Fruit fly (Drosophila melanogaster) whole organism, embryonic: ENCODE data around the gene CG13239.
A peak's percentile ranks its signal among the peaks of the same experiment; 100 is the strongest.

Experiments
- CG10321 ChIP-seq: fragments of 200-800 bp; sonication (Bioruptor generic); IDR thresholded peaks from 2 replicates; pipeline ENCODE4 v1.3.6; 2022; ENCODE audit warnings: missing biosample characterization, missing genetic modification characterization
- CG11093 ChIP-seq: fragments of 200-800 bp; sonication (Bioruptor generic); IDR thresholded peaks from 3 replicates; pipeline ENCODE4 v1.3.6; 2022; ENCODE audit warnings: missing biosample characterization, missing genetic modification characterization
- CG11504 ChIP-seq: fragments of 200-800 bp; sonication (Bioruptor generic); optimal IDR thresholded peaks from 3 replicates; lab custom pipeline; 2019; ENCODE audit warnings: missing biosample characterization, mild to moderate bottlenecking, missing genetic modification characterization, moderate library complexity
- CG11560 ChIP-seq: fragments of 200-800 bp; sonication (Bioruptor generic); IDR thresholded peaks from 3 replicates; pipeline ENCODE4 v1.3.6; 2022; ENCODE audit warnings: missing biosample characterization, missing genetic modification characterization
- CG12155 ChIP-seq: fragments of 200-800 bp; sonication (Bioruptor generic); optimal IDR thresholded peaks from 3 replicates; lab custom pipeline; 2016; ENCODE audit warnings: missing biosample characterization, missing genetic modification characterization
- CG12219 ChIP-seq: fragments of 200-800 bp; sonication (Bioruptor generic); optimal IDR thresholded peaks from 3 replicates; lab custom pipeline; 2018; ENCODE audit warnings: missing biosample characterization, mild to moderate bottlenecking, missing genetic modification characterization
- CG15696 ChIP-seq: fragments of 200-800 bp; sonication (Bioruptor generic); optimal IDR thresholded peaks from 2 replicates; lab custom pipeline; 2019; ENCODE audit warnings: missing biosample characterization, mild to moderate bottlenecking, missing genetic modification characterization, moderate library complexity
- CG17328 ChIP-seq: fragments of 200-800 bp; sonication (Bioruptor generic); IDR thresholded peaks from 2 replicates; pipeline ENCODE4 v1.3.6; 2022; ENCODE audit warnings: missing biosample characterization, missing genetic modification characterization
- CG17385 ChIP-seq: fragments of 200-800 bp; sonication (Bioruptor generic); optimal IDR thresholded peaks from 3 replicates; lab custom pipeline; 2018; ENCODE audit warnings: missing biosample characterization, mild to moderate bottlenecking, missing genetic modification characterization
- CG17829 ChIP-seq: fragments of 200-800 bp; optimal IDR thresholded peaks from 2 replicates; lab custom pipeline; 2019; ENCODE audit warnings: missing biosample characterization, mild to moderate bottlenecking, missing genetic modification characterization, moderate library complexity
- CG31365 ChIP-seq: fragments of 200-800 bp; sonication (Bioruptor generic); optimal IDR thresholded peaks from 2 replicates; lab custom pipeline; 2018; ENCODE audit warnings: missing biosample characterization, mild to moderate bottlenecking, missing genetic modification characterization
- CG4730 ChIP-seq: fragments of 200-800 bp; sonication (Bioruptor generic); IDR thresholded peaks from 2 replicates; pipeline ENCODE4 v1.3.6; 2022; ENCODE audit warnings: missing biosample characterization, missing genetic modification characterization
- CG6254 ChIP-seq: fragments of 200-800 bp; sonication (Bioruptor generic); optimal IDR thresholded peaks from 3 replicates; lab custom pipeline; 2017; ENCODE audit warnings: mild to moderate bottlenecking, missing biosample characterization, missing genetic modification reagents, missing genetic modification characterization
- CG6854 ChIP-seq: fragments of 200-800 bp; sonication (Bioruptor generic); optimal IDR thresholded peaks from 3 replicates; lab custom pipeline; 2017; ENCODE audit warnings: missing biosample characterization, mild to moderate bottlenecking, missing genetic modification characterization
- CG9437 ChIP-seq: fragments of 200-800 bp; sonication (Bioruptor generic); optimal IDR thresholded peaks from 2 replicates; lab custom pipeline; 2018; ENCODE audit warnings: missing biosample characterization, mild to moderate bottlenecking, missing genetic modification characterization
- CG9609 ChIP-seq: fragments of 200-800 bp; sonication (Bioruptor generic); optimal IDR thresholded peaks from 3 replicates; lab custom pipeline; 2016; ENCODE audit warnings: missing biosample characterization, missing genetic modification characterization
- CG9876 ChIP-seq: fragments of 200-800 bp; sonication (Bioruptor generic); optimal IDR thresholded peaks from 2 replicates; lab custom pipeline; 2016; ENCODE audit warnings: missing biosample characterization, missing genetic modification characterization
- CHES-1-like ChIP-seq: fragments of 200-800 bp; sonication (Bioruptor generic); optimal IDR thresholded peaks from 2 replicates; lab custom pipeline; 2016; ENCODE audit warnings: missing biosample characterization, missing genetic modification characterization
- Dbx ChIP-seq: fragments of 200-800 bp; sonication (Bioruptor generic); IDR thresholded peaks from 3 replicates; pipeline ENCODE4 v1.3.6; 2022; ENCODE audit warnings: missing biosample characterization, missing genetic modification characterization
- HLH3B ChIP-seq: fragments of 200-800 bp; sonication (Bioruptor generic); IDR thresholded peaks from 2 replicates; pipeline ENCODE4 v1.3.6; 2022; ENCODE audit warnings: missing biosample characterization, missing genetic modification characterization
- HLH4C ChIP-seq: fragments of 200-800 bp; sonication (Bioruptor generic); IDR thresholded peaks from 3 replicates; pipeline ENCODE4 v1.3.6; 2022; ENCODE audit warnings: missing biosample characterization, missing genetic modification characterization; ENCODE audit not compliant: partially characterized antibody
- Hand ChIP-seq: fragments of 200-800 bp; sonication (Bioruptor generic); optimal IDR thresholded peaks from 2 replicates; lab custom pipeline; 2017; ENCODE audit warnings: mild to moderate bottlenecking, missing biosample characterization, missing genetic modification reagents, missing genetic modification characterization
- Hr51 ChIP-seq, 2 experiments: fragments of 200-800 bp; sonication (Bioruptor generic); optimal IDR thresholded peaks; 2 replicates in 1 of 2; 3 replicates in 1 of 2; lab custom pipeline; 2016 to 2018; ENCODE audit warnings: missing biosample characterization in 2 of 2, missing genetic modification characterization in 2 of 2, mild to moderate bottlenecking in 1 of 2, moderate library complexity in 1 of 2
- Hr78 ChIP-seq, 2 experiments: fragments of 200-800 bp in 1 of 2; fragments of >200 bp in 1 of 2; sonication (Bioruptor generic) in 1 of 2; optimal IDR thresholded peaks; 2 replicates each; lab custom pipeline; 2017 to 2019; ENCODE audit warnings: missing biosample characterization in 2 of 2, missing genetic modification characterization in 2 of 2, mild to moderate bottlenecking in 1 of 2, moderate library complexity in 1 of 2
- Mad ChIP-seq: fragments of 200-800 bp; sonication (Bioruptor generic); optimal IDR thresholded peaks from 2 replicates; lab custom pipeline; 2016; ENCODE audit warnings: missing biosample characterization, missing genetic modification characterization
- Ravus ChIP-seq: fragments of 200-800 bp; sonication (Bioruptor generic); IDR thresholded peaks from 2 replicates; pipeline ENCODE4 v1.3.6; 2022; ENCODE audit warnings: missing biosample characterization, missing genetic modification characterization
- Scr ChIP-seq: fragments of 200-800 bp; sonication (Bioruptor generic); IDR thresholded peaks from 2 replicates; pipeline ENCODE4 v1.3.6; 2022; ENCODE audit warnings: missing biosample characterization, missing genetic modification characterization; ENCODE audit not compliant: partially characterized antibody
- Tbp ChIP-seq: fragments of >200 bp; optimal IDR thresholded peaks from 2 replicates; lab custom pipeline; 2018; ENCODE audit warnings: missing biosample characterization, missing genetic modification characterization
- Vsx1 ChIP-seq: fragments of 200-800 bp; sonication (Bioruptor generic); optimal IDR thresholded peaks from 2 replicates; lab custom pipeline; 2017; ENCODE audit warnings: missing biosample characterization, mild to moderate bottlenecking, missing genetic modification characterization, missing genetic modification reagents
- cad ChIP-seq: fragments of >200 bp; optimal IDR thresholded peaks from 2 replicates; lab custom pipeline; 2017; ENCODE audit warnings: missing biosample characterization, missing genetic modification characterization
- disco-r ChIP-seq: fragments of 200-800 bp; sonication (Bioruptor generic); optimal IDR thresholded peaks from 2 replicates; lab custom pipeline; 2016; ENCODE audit warnings: missing biosample characterization, missing genetic modification characterization
- dpn ChIP-seq, 2 experiments: fragments of 200-800 bp; sonication (Bioruptor generic); optimal IDR thresholded peaks; 3 replicates each; lab custom pipeline; 2016; ENCODE audit warnings: missing biosample characterization in 2 of 2, missing genetic modification characterization in 2 of 2
- ewg ChIP-seq: fragments of 200-800 bp; sonication (Bioruptor generic); optimal IDR thresholded peaks from 3 replicates; lab custom pipeline; 2017; ENCODE audit warnings: mild to moderate bottlenecking, missing biosample characterization, missing genetic modification reagents, missing genetic modification characterization
- fd102C ChIP-seq: fragments of 200-800 bp; sonication (Bioruptor generic); optimal IDR thresholded peaks from 2 replicates; lab custom pipeline; 2018; ENCODE audit warnings: missing biosample characterization, mild to moderate bottlenecking, missing genetic modification characterization, moderate library complexity
- gem ChIP-seq: fragments of 200-800 bp; sonication (Bioruptor generic); optimal IDR thresholded peaks from 2 replicates; lab custom pipeline; 2019; ENCODE audit warnings: missing biosample characterization, mild to moderate bottlenecking, missing genetic modification characterization, moderate library complexity
- jumu ChIP-seq: fragments of 200-800 bp; sonication (Bioruptor generic); optimal IDR thresholded peaks from 3 replicates; lab custom pipeline; 2016; ENCODE audit warnings: missing biosample characterization, missing genetic modification characterization
- mam ChIP-seq: fragments of 200-800 bp; sonication (Bioruptor generic); optimal IDR thresholded peaks from 3 replicates; lab custom pipeline; 2016; ENCODE audit warnings: missing biosample characterization, missing genetic modification characterization
- nom ChIP-seq: fragments of 200-800 bp; sonication (Bioruptor generic); optimal IDR thresholded peaks from 2 replicates; lab custom pipeline; 2017; ENCODE audit warnings: missing biosample characterization, missing genetic modification characterization, mild to moderate bottlenecking, moderate library complexity, missing genetic modification reagents
- odd ChIP-seq: fragments of 200-800 bp; sonication (Bioruptor generic); optimal IDR thresholded peaks from 2 replicates; lab custom pipeline; 2017; ENCODE audit warnings: missing biosample characterization, mild to moderate bottlenecking, missing genetic modification characterization
- prd ChIP-seq, 3 experiments: fragments of >200 bp in 2 of 3; fragments of 200-800 bp in 1 of 3; sonication (Bioruptor generic) in 1 of 3; optimal IDR thresholded peaks in 2 of 3; IDR thresholded peaks in 1 of 3; 2 replicates in 2 of 3; 3 replicates in 1 of 3; pipeline versions ENCODE4 v1.3.6 to Lab custom; 2017 to 2022; ENCODE audit warnings: missing biosample characterization in 1 of 3, missing genetic modification characterization in 1 of 3
- psq ChIP-seq: fragments of 200-800 bp; sonication (Bioruptor generic); optimal IDR thresholded peaks from 2 replicates; lab custom pipeline; 2017; ENCODE audit warnings: missing biosample characterization, missing genetic modification characterization
- run ChIP-seq: fragments of 200-800 bp; sonication (Bioruptor generic); optimal IDR thresholded peaks from 3 replicates; lab custom pipeline; 2018; ENCODE audit warnings: missing biosample characterization, mild to moderate bottlenecking, missing genetic modification characterization
- seq ChIP-seq: fragments of 200-800 bp; sonication (Bioruptor generic); IDR thresholded peaks from 2 replicates; pipeline ENCODE4 v1.3.6; 2022; ENCODE audit warnings: missing biosample characterization, missing genetic modification characterization
- shn ChIP-seq: fragments of 200-800 bp; sonication (Bioruptor generic); optimal IDR thresholded peaks from 3 replicates; lab custom pipeline; 2016; ENCODE audit warnings: missing biosample characterization, missing genetic modification characterization
- slp2 ChIP-seq: fragments of 200-800 bp; sonication (Bioruptor generic); optimal IDR thresholded peaks from 2 replicates; lab custom pipeline; 2016; ENCODE audit warnings: missing biosample characterization, missing genetic modification characterization
- sna ChIP-seq: fragments of 200-800 bp; sonication (Bioruptor generic); IDR thresholded peaks from 2 replicates; pipeline ENCODE4 v1.3.6; 2022; ENCODE audit warnings: missing biosample characterization, missing genetic modification characterization; ENCODE audit not compliant: partially characterized antibody
- trh ChIP-seq: fragments of 200-800 bp; sonication (Bioruptor generic); optimal IDR thresholded peaks from 2 replicates; lab custom pipeline; 2016; ENCODE audit warnings: missing biosample characterization, missing genetic modification characterization
- vnd ChIP-seq: fragments of 200-800 bp; sonication (Bioruptor generic); IDR thresholded peaks from 3 replicates; pipeline ENCODE4 v1.3.6; 2022; ENCODE audit warnings: missing biosample characterization, missing genetic modification characterization; ENCODE audit not compliant: partially characterized antibody
- z ChIP-seq: fragments of 200-800 bp; sonication (Bioruptor generic); IDR thresholded peaks from 3 replicates; pipeline ENCODE4 v1.3.6; 2022; ENCODE audit warnings: missing biosample characterization, missing genetic modification characterization
- zfh2 ChIP-seq: fragments of 200-800 bp; sonication (Bioruptor generic); optimal IDR thresholded peaks from 2 replicates; lab custom pipeline; 2016; ENCODE audit warnings: missing biosample characterization, missing genetic modification characterization

Gene CG13239

DNA sequence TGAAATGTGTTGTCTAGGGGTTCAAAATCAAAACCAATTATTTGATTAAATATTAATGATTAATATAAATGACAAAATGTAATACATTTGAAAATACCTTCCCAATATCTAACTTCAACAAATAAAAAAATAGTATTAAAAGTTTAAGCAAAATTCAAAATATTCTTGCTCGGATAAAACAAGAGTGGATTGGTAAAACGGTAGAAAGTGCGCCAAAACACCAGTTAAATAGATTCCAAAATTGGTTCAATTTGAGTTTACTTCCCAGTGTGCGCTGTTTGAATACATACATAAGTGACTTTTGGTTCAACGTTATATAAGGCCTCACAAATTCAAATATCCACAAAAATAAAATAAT is 4.5 kb downstream of the CG13239 start (continued):
- no peak for TF ChIP-seq CG9876
- peak; percentile 77 for TF ChIP-seq odd (GFP tag; lab: Kevin White, UChicago)
- TF ChIP-seq CG17385 (GFP tag; lab: Kevin White, UChicago), result peak; percentile 74
- TF ChIP-seq psq, result peak; percentile 11
- peak; percentile 7 to 69 for TF ChIP-seq dpn (GFP tag; optimal IDR thresholded peaks at IDR 0.05; lab: Kevin White, UChicago)
- peak; percentile 91 for TF ChIP-seq gem (tag; lab: Kevin White, UChicago)
- TF ChIP-seq jumu (GFP tag; lab: Kevin White, UChicago), result no peak
- peak; percentile 51; the same call in 1 of the 3 replicates for TF ChIP-seq Dbx (GFP tag; lab: Robert Waterston, UW)
- peak; percentile 16 for TF ChIP-seq CG12219
- TF ChIP-seq CG10321, result no peak
- peak; percentile 85 for TF ChIP-seq CG11504
- no peak for TF ChIP-seq fd102C (GFP tag; lab: Kevin White, UChicago)
- TF ChIP-seq CG11560 (tag; lab: Robert Waterston, UW), result no peak
- TF ChIP-seq Vsx1, result peak; percentile 72
- no peak for TF ChIP-seq zfh2 (GFP tag; lab: Kevin White, UChicago)
- TF ChIP-seq Mad (GFP tag; lab: Kevin White, UChicago), result peak; percentile 15
- peak; percentile 71 for TF ChIP-seq HLH3B (GFP tag; lab: Robert Waterston, UW)
- no peak for TF ChIP-seq Scr (GFP tag; lab: Robert Waterston, UW)
- no peak for TF ChIP-seq disco-r (GFP tag; lab: Kevin White, UChicago)
- peak; percentile 25 for TF ChIP-seq ewg (GFP tag; lab: Kevin White, UChicago)
- peak; percentile 69 for TF ChIP-seq seq (GFP tag; lab: Robert Waterston, UW)
- peak; percentile 27 for TF ChIP-seq slp2 (GFP tag; lab: Kevin White, UChicago)
- TF ChIP-seq nom (GFP tag; lab: Kevin White, UChicago), result peak; percentile 29
- no peak; the same call in 1 of the 2 replicates for TF ChIP-seq Ravus (GFP tag; lab: Robert Waterston, UW)
- TF ChIP-seq CG17328 (GFP tag; lab: Robert Waterston, UW), result peak; percentile 40; the same call in 1 of the 2 replicates
- TF ChIP-seq CG11093 (GFP tag; lab: Robert Waterston, UW), result 0 out of 3 replicates have a peak, but pooled peaks have one; percentile 34
- TF ChIP-seq CG4730 (GFP tag; lab: Robert Waterston, UW), result peak; percentile 52; the same call in 1 of the 2 replicates
- peak; percentile 61 for TF ChIP-seq CG6854
- no peak for TF ChIP-seq shn (GFP tag; lab: Kevin White, UChicago)
- peak; percentile 29 for TF ChIP-seq run (tag; lab: Kevin White, UChicago)
- TF ChIP-seq z (GFP tag; lab: Robert Waterston, UW), result no peak
- TF ChIP-seq CG31365 (tag; lab: Kevin White, UChicago), result no peak
- peak; percentile 29 for TF ChIP-seq trh (GFP tag; lab: Kevin White, UChicago)
- TF ChIP-seq CG9437, result peak; percentile 65
- no peak for TF ChIP-seq Tbp (GFP tag; lab: Kevin White, UChicago)
- no peak for TF ChIP-seq prd (optimal IDR thresholded peaks at IDR 0.05; lab: Kevin White, UChicago)
- TF ChIP-seq prd (GFP tag; IDR thresholded peaks at IDR 0.05; lab: Robert Waterston, UW), result peak; percentile 57; the same call in 2 of the 3 replicates
- peak; percentile 45 for TF ChIP-seq CG12155 (GFP tag; lab: Kevin White, UChicago)
- no peak for TF ChIP-seq HLH4C
- no peak for TF ChIP-seq sna (GFP tag; lab: Robert Waterston, UW)
- peak in 1 of 2 experiments; percentile 91 for TF ChIP-seq Hr51 (GFP tag; optimal IDR thresholded peaks at IDR 0.05; lab: Kevin White, UChicago)
- TF ChIP-seq CG15696 (tag; lab: Kevin White, UChicago), result peak; percentile 23
- peak; percentile 38 for TF ChIP-seq CG6254 (GFP tag; lab: Kevin White, UChicago)
- TF ChIP-seq Hand (GFP tag; lab: Kevin White, UChicago), result peak; percentile 61
- no peak for TF ChIP-seq mam (GFP tag; lab: Kevin White, UChicago)
- no peak for TF ChIP-seq cad (GFP tag; lab: Kevin White, UChicago)
- TF ChIP-seq CG17829 (tag; lab: Kevin White, UChicago), result peak; percentile 79
- TF ChIP-seq CHES-1-like (GFP tag; lab: Kevin White, UChicago), result no peak
- no peak for TF ChIP-seq CG9609 (GFP tag; lab: Kevin White, UChicago)
- TF ChIP-seq Hr78 (GFP tag; optimal IDR thresholded peaks at IDR 0.05; lab: Kevin White, UChicago), result peak in 1 of 2 experiments; percentile 16
- TF ChIP-seq vnd (GFP tag; lab: Robert Waterston, UW), result no peak
